Worm (Caenorhabditis elegans): Measurements from ENCODE around the gene itr-1.

- TF ChIP-seq W03F9.2 (tag; optimal IDR thresholded peaks at IDR 0.05) (no peak), dao-5 (tag; optimal IDR thresholded peaks at IDR 0.05) (no peak)
Measured at ce11 chrIV:7679120-7679519, 4.1 kb downstream of the itr-1 start.
